Worm (Caenorhabditis elegans): ENCODE results near the gene srsx-34.

srsx-34 gene

ce11 chrV:9030248-9030647, 5.5 kb upstream of the srsx-34 start, which contains the start of gene C25E10.5:
Gene C25E10.5 (plus strand): TSS chrV:9030548.
- TF ChIP-seq zip-8 (tag; optimal IDR thresholded peaks at IDR 0.05) (no peak), drap-1 (GFP tag; optimal IDR thresholded peaks at IDR 0.05) (no peak)

ce11 chrV:9033267-9033666, 2.5 kb upstream of the srsx-34 start, which contains the start of gene C25E10.4:
Gene C25E10.4 (plus strand): TSS chrV:9033567.
- TF ChIP-seq zip-8 (tag; optimal IDR thresholded peaks at IDR 0.05): no peak
- no peak for TF ChIP-seq hlh-1 (tag; optimal IDR thresholded peaks at IDR 0.05)
- TF ChIP-seq nhr-2 (tag; optimal IDR thresholded peaks at IDR 0.05): no peak
- TF ChIP-seq ces-1 (GFP tag; optimal IDR thresholded peaks at IDR 0.05): no peak
- TF ChIP-seq ceh-83 (GFP tag; optimal IDR thresholded peaks at IDR 0.05): no peak
- TF ChIP-seq ceh-39 (tag; optimal IDR thresholded peaks at IDR 0.05): no peak
- TF ChIP-seq flh-1 (GFP tag; optimal IDR thresholded peaks at IDR 0.05): no peak
- no peak for TF ChIP-seq nhr-76 (tag; optimal IDR thresholded peaks at IDR 0.05)
- TF ChIP-seq tbx-8 (GFP tag; optimal IDR thresholded peaks at IDR 0.05): no peak
- TF ChIP-seq sptf-1 (tag; optimal IDR thresholded peaks at IDR 0.05): no peak
- TF ChIP-seq nhr-237 (tag; optimal IDR thresholded peaks at IDR 0.05): no peak
- no peak for TF ChIP-seq cnd-1 (tag; optimal IDR thresholded peaks at IDR 0.05)
- TF ChIP-seq mls-2 (tag; optimal IDR thresholded peaks at IDR 0.05): no peak
- no peak for TF ChIP-seq lsy-2 (tag; optimal IDR thresholded peaks at IDR 0.05)
- no peak for TF ChIP-seq unc-120 (tag; optimal IDR thresholded peaks at IDR 0.05; ENCODE audit: poor library complexity, severe bottlenecking)
- TF ChIP-seq drap-1 (GFP tag; optimal IDR thresholded peaks at IDR 0.05): no peak
- TF ChIP-seq elt-3 (tag; optimal IDR thresholded peaks at IDR 0.05): no peak
- TF ChIP-seq lin-32 (GFP tag; optimal IDR thresholded peaks at IDR 0.05): no peak
- no peak for TF ChIP-seq sem-2 (GFP tag; optimal IDR thresholded peaks at IDR 0.05)
- TF ChIP-seq nhr-12 (tag; optimal IDR thresholded peaks at IDR 0.05): no peak

- no peak for TF ChIP-seq drap-1 (GFP tag; optimal IDR thresholded peaks at IDR 0.05)
- TF ChIP-seq nhr-2 (tag; optimal IDR thresholded peaks at IDR 0.05): no peak
- TF ChIP-seq nhr-12 (tag; optimal IDR thresholded peaks at IDR 0.05): no peak
- TF ChIP-seq elt-3 (tag; optimal IDR thresholded peaks at IDR 0.05): no peak
- TF ChIP-seq M03D4.4 (tag; optimal IDR thresholded peaks at IDR 0.05): no peak
- TF ChIP-seq bed-3 (GFP tag; optimal IDR thresholded peaks at IDR 0.05): no peak
Measured at ce11 chrV:9041030-9041429, 5.2 kb downstream of the srsx-34 start, which contains the start of gene cyp-33B1. Gene cyp-33B1 (plus strand): TSS chrV:9041330.

- no peak for TF ChIP-seq nhr-28 (tag; optimal IDR thresholded peaks at IDR 0.05)
Measured at ce11 chrV:9044871-9045270, 9.1 kb downstream of the srsx-34 start, which contains the start of gene nhr-30. Gene nhr-30 (plus strand): TSS chrV:9045171.

- TF ChIP-seq unc-62 (GFP tag; optimal IDR thresholded peaks at IDR 0.05): no peak
- no peak for TF ChIP-seq sem-2 (GFP tag; optimal IDR thresholded peaks at IDR 0.05)
- TF ChIP-seq blmp-1 (tag; optimal IDR thresholded peaks at IDR 0.05): no peak
- TF ChIP-seq mab-5 (tag; optimal IDR thresholded peaks at IDR 0.05): no peak
- TF ChIP-seq drap-1 (GFP tag; optimal IDR thresholded peaks at IDR 0.05): no peak
- TF ChIP-seq unc-39 (tag; optimal IDR thresholded peaks at IDR 0.05): no peak
- TF ChIP-seq mls-2 (tag; optimal IDR thresholded peaks at IDR 0.05): no peak
- TF ChIP-seq lsy-2 (tag; optimal IDR thresholded peaks at IDR 0.05): no peak
- TF ChIP-seq cnd-1 (tag; optimal IDR thresholded peaks at IDR 0.05): no peak
- no peak for TF ChIP-seq ces-1 (GFP tag; optimal IDR thresholded peaks at IDR 0.05)
- TF ChIP-seq ceh-43 (GFP tag; optimal IDR thresholded peaks at IDR 0.05): no peak
- TF ChIP-seq bed-3 (GFP tag; optimal IDR thresholded peaks at IDR 0.05): no peak
- TF ChIP-seq zip-8 (tag; optimal IDR thresholded peaks at IDR 0.05): no peak
- no peak for TF ChIP-seq nhr-28 (tag; optimal IDR thresholded peaks at IDR 0.05)
- TF ChIP-seq ceh-39 (tag; optimal IDR thresholded peaks at IDR 0.05): no peak
Measured at ce11 chrV:9047555-9048049, 11.8 kb downstream of the srsx-34 start, which contains the start of gene C25E10.17. Gene C25E10.17 (minus strand): TSS chrV:9047605.

- no peak for TF ChIP-seq ces-1 (GFP tag; optimal IDR thresholded peaks at IDR 0.05)
- no peak for TF ChIP-seq ceh-39 (tag; optimal IDR thresholded peaks at IDR 0.05)
- TF ChIP-seq lsy-2 (tag; optimal IDR thresholded peaks at IDR 0.05): no peak
- TF ChIP-seq sptf-1 (tag; optimal IDR thresholded peaks at IDR 0.05): no peak
- no peak for TF ChIP-seq elt-3 (tag; optimal IDR thresholded peaks at IDR 0.05)
- TF ChIP-seq snpc-4 (tag; optimal IDR thresholded peaks at IDR 0.05): no peak
- TF ChIP-seq bed-3 (GFP tag; optimal IDR thresholded peaks at IDR 0.05): no peak
- TF ChIP-seq drap-1 (GFP tag; optimal IDR thresholded peaks at IDR 0.05): no peak
- TF ChIP-seq lin-13 (tag; optimal IDR thresholded peaks at IDR 0.05): no peak
- no peak for TF ChIP-seq ztf-11 (tag; optimal IDR thresholded peaks at IDR 0.05)
- TF ChIP-seq cnd-1 (tag; optimal IDR thresholded peaks at IDR 0.05): no peak
- no peak for TF ChIP-seq nhr-237 (tag; optimal IDR thresholded peaks at IDR 0.05)
Measured at ce11 chrV:9049271-9049670, 13.5 kb downstream of the srsx-34 start.

Measured in whole organism, mixed stage, embryonic.